Worm (Caenorhabditis elegans) whole organism, L2 larva: ENCODE measurements around the gene pqe-1.

Source experiments
- R02D3.7 ChIP-seq: fragments of 150-350 bp; optimal IDR thresholded peaks from 2 replicates; lab custom pipeline; 2014; ENCODE audit warnings: missing biosample characterization, missing genetic modification characterization
- ama-1 ChIP-seq: fragments of 150-350 bp; optimal IDR thresholded peaks from 2 replicates; lab custom pipeline; 2018; ENCODE audit warnings: inconsistent platforms
- blmp-1 ChIP-seq: sonication (generic microtip); optimal IDR thresholded peaks from 2 replicates; lab custom pipeline; 2017; ENCODE audit warnings: missing genetic modification characterization, mild to moderate bottlenecking, missing compliant biosample characterization, antibody characterized with exemption, moderate library complexity; ENCODE audit not compliant: insufficient read depth
- ceh-82 ChIP-seq: fragments of 150-350 bp; optimal IDR thresholded peaks from 2 replicates; lab custom pipeline; 2014; ENCODE audit warnings: missing biosample characterization, missing genetic modification characterization
- fos-1 ChIP-seq: fragments of 150-350 bp; optimal IDR thresholded peaks from 2 replicates; lab custom pipeline; 2014; ENCODE audit warnings: missing biosample characterization, missing genetic modification characterization
- mdl-1 ChIP-seq, 2 experiments: fragments of 150-350 bp in 1 of 2; sonication (generic microtip) in 1 of 2; optimal IDR thresholded peaks; 2 replicates each; lab custom pipeline; 2017; ENCODE audit warnings: missing biosample characterization in 2 of 2, missing genetic modification characterization in 2 of 2
- nhr-77 ChIP-seq: fragments of 150-350 bp; optimal IDR thresholded peaks from 2 replicates; lab custom pipeline; 2014; ENCODE audit warnings: missing biosample characterization, missing genetic modification characterization
- skn-1 ChIP-seq: sonication (generic microtip); optimal IDR thresholded peaks from 2 replicates; lab custom pipeline; 2017; ENCODE audit warnings: missing biosample characterization, missing genetic modification characterization
- unc-62 ChIP-seq: fragments of 150-350 bp; optimal IDR thresholded peaks from 2 replicates; lab custom pipeline; 2014; ENCODE audit warnings: missing biosample characterization, missing genetic modification reagents, missing genetic modification characterization
- ztf-4 ChIP-seq: fragments of 150-350 bp; optimal IDR thresholded peaks from 2 replicates; lab custom pipeline; 2014; ENCODE audit warnings: missing biosample characterization, missing genetic modification characterization

ce11 chrIII:5304044-5304443 is 7.0 kb upstream of the pqe-1 start:
- TF ChIP-seq R02D3.7 (tag; lab: Kevin White, UChicago) (no peak), ceh-82 (tag; lab: Kevin White, UChicago) (no peak), unc-62 (GFP tag; lab: Kevin White, UChicago) (no peak), fos-1 (tag; lab: Kevin White, UChicago) (no peak), ztf-4 (tag; lab: Kevin White, UChicago) (no peak), nhr-77 (tag; lab: Kevin White, UChicago) (no peak), blmp-1 (tag; lab: Kevin White, UChicago) (no peak), ama-1 (no peak), mdl-1 (tag; optimal IDR thresholded peaks at IDR 0.05; lab: Kevin White, UChicago) (no peak), skn-1 (tag; lab: Kevin White, UChicago) (no peak)
